Fruit fly (Drosophila melanogaster) whole organism, embryonic: Measurements from ENCODE around the gene CG15865.

Source experiments
- B-H2 ChIP-seq: fragments of 200-800 bp; sonication (Bioruptor generic); optimal IDR thresholded peaks from 2 replicates; lab custom pipeline; 2018; ENCODE audit warnings: missing biosample characterization, mild to moderate bottlenecking, missing genetic modification characterization
- CG12299 ChIP-seq: fragments of 200-800 bp; sonication (Bioruptor generic); optimal IDR thresholded peaks from 2 replicates; lab custom pipeline; 2018; ENCODE audit warnings: missing biosample characterization, mild to moderate bottlenecking, missing genetic modification characterization
- CG13287 ChIP-seq: fragments of 200-800 bp; sonication (Bioruptor generic); IDR thresholded peaks from 2 replicates; pipeline ENCODE4 v1.3.6; 2022; ENCODE audit warnings: missing biosample characterization, missing genetic modification characterization; ENCODE audit not compliant: partially characterized antibody
- CG13624 ChIP-seq: fragments of 200-800 bp; sonication (Bioruptor generic); optimal IDR thresholded peaks from 2 replicates; lab custom pipeline; 2016; ENCODE audit warnings: missing biosample characterization, missing genetic modification characterization
- CG14014 ChIP-seq: fragments of 200-800 bp; sonication (Bioruptor generic); IDR thresholded peaks from 2 replicates; pipeline ENCODE4 v1.3.6; 2022; ENCODE audit warnings: missing biosample characterization, missing genetic modification characterization
- CG14965 ChIP-seq: fragments of 200-800 bp; sonication (Bioruptor generic); optimal IDR thresholded peaks from 2 replicates; lab custom pipeline; 2016; ENCODE audit warnings: missing biosample characterization, missing genetic modification characterization, borderline replicate concordance
- CG15601 ChIP-seq: fragments of 200-800 bp; sonication (Bioruptor generic); optimal IDR thresholded peaks from 3 replicates; lab custom pipeline; 2019; ENCODE audit warnings: missing biosample characterization, mild to moderate bottlenecking, missing genetic modification characterization, moderate library complexity
- CG1647 ChIP-seq: fragments of 200-800 bp; sonication (Bioruptor generic); optimal IDR thresholded peaks from 3 replicates; lab custom pipeline; 2016; ENCODE audit warnings: missing biosample characterization, missing genetic modification characterization
- CG17361 ChIP-seq: fragments of 200-800 bp; sonication (Bioruptor generic); IDR thresholded peaks from 3 replicates; pipeline ENCODE4 v1.3.6; 2022; ENCODE audit warnings: missing biosample characterization, missing genetic modification characterization
- CG17802 ChIP-seq: fragments of 200-800 bp; sonication (Bioruptor generic); optimal IDR thresholded peaks from 2 replicates; lab custom pipeline; 2018; ENCODE audit warnings: missing biosample characterization, mild to moderate bottlenecking, missing genetic modification characterization, moderate library complexity
- CG1832 ChIP-seq: fragments of 200-800 bp; sonication (Bioruptor generic); optimal IDR thresholded peaks from 2 replicates; lab custom pipeline; 2017; ENCODE audit warnings: missing biosample characterization, mild to moderate bottlenecking, missing genetic modification characterization, inconsistent platforms
- CG18599 ChIP-seq: fragments of 200-800 bp; sonication (Bioruptor generic); optimal IDR thresholded peaks from 3 replicates; lab custom pipeline; 2017; ENCODE audit warnings: missing biosample characterization, missing genetic modification characterization, mild to moderate bottlenecking, moderate library complexity, missing genetic modification reagents
- CG2875 ChIP-seq: fragments of 200-800 bp; sonication (Bioruptor generic); optimal IDR thresholded peaks from 2 replicates; lab custom pipeline; 2017; ENCODE audit warnings: missing biosample characterization, mild to moderate bottlenecking, missing genetic modification characterization, missing genetic modification reagents
- CG31441 ChIP-seq: fragments of 200-800 bp; sonication (Bioruptor generic); IDR thresholded peaks from 2 replicates; pipeline ENCODE4 v1.3.6; 2022; ENCODE audit warnings: missing biosample characterization, missing genetic modification characterization
- CG32767 ChIP-seq: fragments of 200-800 bp; sonication (Bioruptor generic); IDR thresholded peaks from 2 replicates; pipeline ENCODE4 v1.3.6; 2022; ENCODE audit warnings: missing biosample characterization, missing genetic modification characterization
- CG8281 ChIP-seq: fragments of 200-800 bp; sonication (Bioruptor generic); optimal IDR thresholded peaks from 2 replicates; lab custom pipeline; 2018; ENCODE audit warnings: missing biosample characterization, mild to moderate bottlenecking, missing genetic modification characterization, moderate library complexity
- Dref ChIP-seq: fragments of 200-800 bp; sonication (Bioruptor generic); IDR thresholded peaks from 2 replicates; pipeline ENCODE4 v1.3.6; 2022; ENCODE audit warnings: missing biosample characterization, missing genetic modification characterization
- H2.0 ChIP-seq: fragments of 200-800 bp; sonication (Bioruptor generic); IDR thresholded peaks from 2 replicates; pipeline ENCODE4 v1.3.6; 2022; ENCODE audit warnings: missing biosample characterization, missing genetic modification characterization
- HLH3B ChIP-seq: fragments of 200-800 bp; sonication (Bioruptor generic); IDR thresholded peaks from 2 replicates; pipeline ENCODE4 v1.3.6; 2022; ENCODE audit warnings: missing biosample characterization, missing genetic modification characterization
- Hr39 ChIP-seq: fragments of >200 bp; optimal IDR thresholded peaks from 2 replicates; lab custom pipeline; 2017
- NFAT ChIP-seq: fragments of 200-800 bp; sonication (Bioruptor generic); IDR thresholded peaks from 2 replicates; pipeline ENCODE4 v1.3.6; 2022; ENCODE audit warnings: missing biosample characterization, missing genetic modification characterization
- NK7.1 ChIP-seq: fragments of 200-800 bp; sonication (Bioruptor generic); optimal IDR thresholded peaks from 3 replicates; lab custom pipeline; 2016; ENCODE audit warnings: missing biosample characterization, missing genetic modification characterization
- NfI ChIP-seq: fragments of 200-800 bp; sonication (Bioruptor generic); optimal IDR thresholded peaks from 3 replicates; lab custom pipeline; 2018; ENCODE audit warnings: missing biosample characterization, mild to moderate bottlenecking, missing genetic modification characterization, moderate library complexity
- PHDP ChIP-seq: fragments of 200-800 bp; sonication (Bioruptor generic); optimal IDR thresholded peaks from 3 replicates; lab custom pipeline; 2018; ENCODE audit warnings: missing biosample characterization, mild to moderate bottlenecking, missing genetic modification characterization, moderate library complexity
- Rx ChIP-seq: fragments of 200-800 bp; sonication (Bioruptor generic); IDR thresholded peaks from 2 replicates; pipeline ENCODE4 v1.3.6; 2022; ENCODE audit warnings: missing biosample characterization, missing genetic modification characterization
- Sox100B ChIP-seq: fragments of 200-800 bp; sonication (Bioruptor generic); optimal IDR thresholded peaks from 3 replicates; lab custom pipeline; 2018; ENCODE audit warnings: missing biosample characterization, mild to moderate bottlenecking, missing genetic modification characterization
- Sry-δ ChIP-seq: fragments of 200-800 bp; sonication (Bioruptor generic); optimal IDR thresholded peaks from 2 replicates; lab custom pipeline; 2016; ENCODE audit warnings: missing biosample characterization, missing genetic modification characterization
- TFAM ChIP-seq: fragments of 200-800 bp; sonication (Bioruptor generic); optimal IDR thresholded peaks from 2 replicates; lab custom pipeline; 2017; ENCODE audit warnings: missing biosample characterization, missing genetic modification characterization, inconsistent platforms
- abd-A ChIP-seq: fragments of 200-800 bp; sonication (Bioruptor generic); optimal IDR thresholded peaks from 3 replicates; lab custom pipeline; 2019; ENCODE audit warnings: missing biosample characterization, mild to moderate bottlenecking, missing genetic modification characterization, moderate library complexity
- bab2 ChIP-seq: fragments of 200-800 bp; sonication (Bioruptor generic); optimal IDR thresholded peaks from 2 replicates; lab custom pipeline; 2016; ENCODE audit warnings: missing biosample characterization, missing genetic modification characterization
- caup ChIP-seq: fragments of 200-800 bp; sonication (Bioruptor generic); optimal IDR thresholded peaks from 3 replicates; lab custom pipeline; 2017; ENCODE audit warnings: missing biosample characterization, mild to moderate bottlenecking, missing genetic modification characterization, moderate library complexity; ENCODE audit not compliant: severe bottlenecking
- crol ChIP-seq: fragments of 200-800 bp; sonication (Bioruptor generic); IDR thresholded peaks from 2 replicates; pipeline ENCODE4 v1.3.6; 2022; ENCODE audit warnings: missing biosample characterization, missing genetic modification characterization
- cwo ChIP-seq: fragments of 200-800 bp; sonication (Bioruptor generic); optimal IDR thresholded peaks from 3 replicates; lab custom pipeline; 2017; ENCODE audit warnings: missing biosample characterization, missing genetic modification characterization, mild to moderate bottlenecking, moderate library complexity, missing genetic modification reagents
- dmrt11E ChIP-seq: fragments of 200-800 bp; sonication (Bioruptor generic); optimal IDR thresholded peaks from 3 replicates; lab custom pipeline; 2018; ENCODE audit warnings: missing biosample characterization, mild to moderate bottlenecking, missing genetic modification characterization, moderate library complexity
- dysf ChIP-seq: fragments of 200-800 bp; sonication (Bioruptor generic); IDR thresholded peaks from 3 replicates; pipeline ENCODE4 v1.3.6; 2022; ENCODE audit warnings: missing biosample characterization, missing genetic modification characterization
- emc ChIP-seq: fragments of 200-800 bp; sonication (Bioruptor generic); optimal IDR thresholded peaks from 2 replicates; lab custom pipeline; 2016; ENCODE audit warnings: missing biosample characterization, missing genetic modification characterization
- fu2 ChIP-seq: fragments of 200-800 bp; sonication (Bioruptor generic); optimal IDR thresholded peaks from 2 replicates; lab custom pipeline; 2016; ENCODE audit warnings: missing biosample characterization, missing genetic modification characterization
- gce ChIP-seq: fragments of 200-800 bp; sonication (Bioruptor generic); IDR thresholded peaks from 3 replicates; pipeline ENCODE4 v1.3.6; 2022; ENCODE audit warnings: missing biosample characterization, missing genetic modification characterization
- insv ChIP-seq, 2 experiments: fragments of 200-800 bp; sonication (Bioruptor generic); optimal IDR thresholded peaks; 3 replicates each; lab custom pipeline; 2016 to 2018; ENCODE audit warnings: missing biosample characterization in 2 of 2, missing genetic modification characterization in 2 of 2
- mirr ChIP-seq: fragments of 200-800 bp; sonication (Bioruptor generic); optimal IDR thresholded peaks from 3 replicates; lab custom pipeline; 2018; ENCODE audit warnings: missing biosample characterization, mild to moderate bottlenecking, missing genetic modification characterization
- onecut ChIP-seq: fragments of 200-800 bp; sonication (Bioruptor generic); IDR thresholded peaks from 2 replicates; pipeline ENCODE4 v1.3.6; 2022; ENCODE audit warnings: missing biosample characterization, missing genetic modification characterization
- pan ChIP-seq, 4 experiments: fragments of >200 bp in 3 of 4; fragments of 200-800 bp in 1 of 4; sonication (Bioruptor generic) in 1 of 4; optimal IDR thresholded peaks in 3 of 4; IDR thresholded peaks in 1 of 4; 2 replicates each; pipeline versions ENCODE4 v1.3.6 to Lab custom; 2017 to 2022; ENCODE audit warnings: missing biosample characterization in 2 of 4, missing genetic modification characterization in 2 of 4, mixed read lengths in 1 of 4
- pnt ChIP-seq: fragments of 200-800 bp; sonication (Bioruptor generic); optimal IDR thresholded peaks from 3 replicates; lab custom pipeline; 2016; ENCODE audit warnings: missing biosample characterization, missing genetic modification characterization
- ranshi ChIP-seq: fragments of 200-800 bp; sonication (Bioruptor generic); IDR thresholded peaks from 2 replicates; pipeline ENCODE4 v1.3.6; 2022; ENCODE audit warnings: missing biosample characterization, missing genetic modification characterization
- schlank ChIP-seq: fragments of 200-800 bp; sonication (Bioruptor generic); optimal IDR thresholded peaks from 2 replicates; lab custom pipeline; 2018; ENCODE audit warnings: missing biosample characterization, mild to moderate bottlenecking, missing genetic modification characterization
- scrt ChIP-seq: fragments of 200-800 bp; sonication (Bioruptor generic); optimal IDR thresholded peaks from 2 replicates; lab custom pipeline; 2018; ENCODE audit warnings: missing biosample characterization, mild to moderate bottlenecking, missing genetic modification characterization, moderate library complexity
- slbo ChIP-seq: fragments of 200-800 bp; sonication (Bioruptor generic); IDR thresholded peaks from 2 replicates; pipeline ENCODE4 v1.3.6; 2022; ENCODE audit warnings: missing biosample characterization, missing genetic modification characterization
- slp2 ChIP-seq: fragments of 200-800 bp; sonication (Bioruptor generic); optimal IDR thresholded peaks from 2 replicates; lab custom pipeline; 2016; ENCODE audit warnings: missing biosample characterization, missing genetic modification characterization
- trem ChIP-seq: fragments of 200-800 bp; optimal IDR thresholded peaks from 3 replicates; lab custom pipeline; 2019; ENCODE audit warnings: missing biosample characterization, mild to moderate bottlenecking, missing genetic modification characterization, moderate library complexity
- yki ChIP-seq: fragments of >200 bp; optimal IDR thresholded peaks from 3 replicates; lab custom pipeline; 2018
- zen ChIP-seq: fragments of 200-800 bp; sonication (Bioruptor generic); optimal IDR thresholded peaks from 3 replicates; lab custom pipeline; 2018; ENCODE audit warnings: missing biosample characterization, mild to moderate bottlenecking, missing genetic modification characterization, moderate library complexity

The CG15865 gene

DNA sequence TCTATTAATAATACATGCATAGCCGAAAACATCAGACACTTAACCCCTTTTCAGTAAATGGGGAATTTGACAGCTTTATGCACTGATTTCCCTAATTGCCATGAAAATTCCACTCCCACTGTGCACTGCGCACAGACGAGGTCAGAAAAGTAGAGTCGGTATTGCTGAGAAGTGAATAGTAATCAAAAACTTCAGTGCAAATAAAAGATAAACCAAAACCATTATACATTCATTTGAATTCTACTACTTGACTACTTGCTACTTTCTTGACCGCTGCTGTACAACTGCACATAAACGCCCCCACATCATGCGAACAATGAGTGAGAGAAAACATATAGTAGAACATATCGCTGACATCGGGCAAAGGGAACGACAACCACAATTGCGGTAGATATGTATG is 27.2 kb upstream of the CG15865 start (continued):
- TF ChIP-seq NK7.1 (GFP tag; lab: Kevin White, UChicago) (peak; percentile 51), CG2875 (GFP tag; lab: Kevin White, UChicago) (peak; percentile 87), CG1647 (GFP tag; lab: Kevin White, UChicago) (peak; percentile 79), schlank (tag; lab: Kevin White, UChicago) (peak; percentile 37), CG15601 (tag; lab: Kevin White, UChicago) (peak; percentile 78), slbo (GFP tag; lab: Robert Waterston, UW) (peak; percentile 82), Sox100B (GFP tag; lab: Kevin White, UChicago) (peak; percentile 80), abd-A (tag; lab: Kevin White, UChicago) (peak; percentile 22), CG18599 (peak; percentile 78), PHDP (tag; lab: Kevin White, UChicago) (peak; percentile 82), Hr39 (no peak), CG8281 (peak; percentile 36), Rx (GFP tag; lab: Robert Waterston, UW) (peak; percentile 89), CG13624 (GFP tag; lab: Kevin White, UChicago) (peak; percentile 63), dysf (GFP tag; lab: Robert Waterston, UW) (peak; percentile 88), ranshi (GFP tag; lab: Robert Waterston, UW) (peak; percentile 87), fu2 (GFP tag; lab: Kevin White, UChicago) (peak; percentile 65), caup (GFP tag; lab: Kevin White, UChicago) (peak; percentile 77), B-H2 (no peak), zen (tag; lab: Kevin White, UChicago) (peak; percentile 74), CG17802 (tag; lab: Kevin White, UChicago) (peak; percentile 74), TFAM (GFP tag; lab: Kevin White, UChicago) (peak; percentile 66), CG32767 (peak; percentile 65; the same call in 1 of the 2 replicates), Dref (GFP tag; lab: Robert Waterston, UW) (no peak), slp2 (GFP tag; lab: Kevin White, UChicago) (peak; percentile 78), CG14965 (GFP tag; lab: Kevin White, UChicago) (peak; percentile 28), Sry-δ (GFP tag; lab: Kevin White, UChicago) (peak; percentile 44), CG31441 (GFP tag; lab: Robert Waterston, UW) (peak; percentile 86), mirr (GFP tag; lab: Kevin White, UChicago) (no peak), yki (no peak), emc (peak; percentile 49), H2.0 (peak; percentile 92), CG14014 (GFP tag; lab: Robert Waterston, UW) (peak; percentile 86), cwo (GFP tag; lab: Kevin White, UChicago) (peak; percentile 55), NFAT (GFP tag; lab: Robert Waterston, UW) (0 out of 2 replicates have a peak, but pooled peaks have one; percentile 50), bab2 (GFP tag; lab: Kevin White, UChicago) (peak; percentile 89), CG13287 (GFP tag; lab: Robert Waterston, UW) (no peak), dmrt11E (tag; lab: Kevin White, UChicago) (peak; percentile 85), trem (peak; percentile 77), CG12299 (tag; lab: Kevin White, UChicago) (peak; percentile 42), pnt (GFP tag; lab: Kevin White, UChicago) (peak; percentile 88), CG17361 (GFP tag; lab: Robert Waterston, UW) (peak; percentile 85), CG1832 (no peak), NfI (peak; percentile 86), gce (peak; percentile 92), crol (GFP tag; lab: Robert Waterston, UW) (peak; percentile 52), onecut (GFP tag; lab: Robert Waterston, UW) (peak; percentile 84), pan (optimal IDR thresholded peaks at IDR 0.05; lab: Kevin White, UChicago) (no peak), pan (GFP tag; optimal IDR thresholded peaks at IDR 0.05 in 1 of 2, IDR thresholded peaks at IDR 0.05 in 1 of 2) (peak in 1 of 2 experiments; percentile 88), insv (GFP tag; optimal IDR thresholded peaks at IDR 0.05; lab: Kevin White, UChicago) (no peak), HLH3B (peak; percentile 86), scrt (GFP tag; lab: Kevin White, UChicago) (peak; percentile 39)
